Fruit fly (Drosophila melanogaster) whole organism, embryonic: ENCODE data around the gene Piezo.

ENCODE experiments used
- CG1024 ChIP-seq: fragments of 200-800 bp; sonication (Bioruptor generic); IDR thresholded peaks from 2 replicates; pipeline ENCODE4 v1.3.6; 2022; ENCODE audit warnings: missing biosample characterization, missing genetic modification characterization
- CG1647 ChIP-seq: fragments of 200-800 bp; sonication (Bioruptor generic); optimal IDR thresholded peaks from 3 replicates; lab custom pipeline; 2016; ENCODE audit warnings: missing biosample characterization, missing genetic modification characterization
- CG5180 ChIP-seq: fragments of 200-800 bp; sonication (Bioruptor generic); optimal IDR thresholded peaks from 3 replicates; lab custom pipeline; 2017; ENCODE audit warnings: missing biosample characterization, missing genetic modification characterization, mild to moderate bottlenecking, moderate library complexity, missing genetic modification reagents
- Ets97D ChIP-seq: fragments of 200-800 bp; sonication (Bioruptor generic); optimal IDR thresholded peaks from 3 replicates; lab custom pipeline; 2016; ENCODE audit warnings: missing biosample characterization, missing genetic modification characterization
- Gsc ChIP-seq: fragments of 200-800 bp; sonication (Bioruptor generic); IDR thresholded peaks from 2 replicates; pipeline ENCODE4 v1.3.6; 2022; ENCODE audit warnings: missing biosample characterization, missing genetic modification characterization
- Nf-YA ChIP-seq: fragments of 200-800 bp; sonication (Bioruptor generic); IDR thresholded peaks from 2 replicates; pipeline ENCODE4 v1.3.6; 2022; ENCODE audit warnings: missing biosample characterization, missing genetic modification characterization
- ap ChIP-seq: fragments of 200-800 bp; sonication (Bioruptor generic); IDR thresholded peaks from 2 replicates; pipeline ENCODE4 v1.3.6; 2022; ENCODE audit warnings: missing biosample characterization, missing genetic modification characterization
- cg ChIP-seq: fragments of 200-800 bp; sonication (Bioruptor generic); optimal IDR thresholded peaks from 3 replicates; lab custom pipeline; 2019; ENCODE audit warnings: missing biosample characterization, mild to moderate bottlenecking, missing genetic modification characterization, moderate library complexity
- dimm ChIP-seq: fragments of 200-800 bp; sonication (Bioruptor generic); IDR thresholded peaks from 2 replicates; pipeline ENCODE4 v1.3.6; 2022; ENCODE audit warnings: missing biosample characterization, missing genetic modification characterization
- gem ChIP-seq: fragments of 200-800 bp; sonication (Bioruptor generic); optimal IDR thresholded peaks from 2 replicates; lab custom pipeline; 2019; ENCODE audit warnings: missing biosample characterization, mild to moderate bottlenecking, missing genetic modification characterization, moderate library complexity
- grn ChIP-seq: fragments of 200-800 bp; sonication (Bioruptor generic); optimal IDR thresholded peaks from 3 replicates; lab custom pipeline; 2017; ENCODE audit warnings: missing biosample characterization, missing genetic modification characterization
- gro ChIP-seq: fragments of 200-800 bp; sonication (Bioruptor generic); optimal IDR thresholded peaks from 2 replicates; lab custom pipeline; 2016; ENCODE audit warnings: missing biosample characterization, missing genetic modification characterization
- ind ChIP-seq: fragments of 200-800 bp; sonication (Bioruptor generic); optimal IDR thresholded peaks from 3 replicates; lab custom pipeline; 2016; ENCODE audit warnings: missing biosample characterization, missing genetic modification characterization
- mirr ChIP-seq: fragments of 200-800 bp; sonication (Bioruptor generic); optimal IDR thresholded peaks from 3 replicates; lab custom pipeline; 2018; ENCODE audit warnings: missing biosample characterization, mild to moderate bottlenecking, missing genetic modification characterization
- unc-4 ChIP-seq: fragments of 200-800 bp; sonication (Bioruptor generic); IDR thresholded peaks from 2 replicates; pipeline ENCODE4 v1.3.6; 2022; ENCODE audit warnings: missing biosample characterization, missing genetic modification characterization; ENCODE audit not compliant: partially characterized antibody

The Piezo gene

dm6 chr2L:8239032-8239650, 76.3 kb downstream of the Piezo start (continued):
- no peak for TF ChIP-seq CG1024 (GFP tag; lab: Robert Waterston, UW)
- no peak for TF ChIP-seq CG5180 (GFP tag; lab: Kevin White, UChicago)
- no peak for TF ChIP-seq gem (tag; lab: Kevin White, UChicago)
- TF ChIP-seq Gsc (GFP tag; lab: Robert Waterston, UW) = no peak
- no peak for TF ChIP-seq ap (GFP tag; lab: Robert Waterston, UW)
- TF ChIP-seq gro (GFP tag; lab: Kevin White, UChicago) = peak; percentile 22
- TF ChIP-seq grn (GFP tag; lab: Kevin White, UChicago) = peak; percentile 4
- TF ChIP-seq Ets97D = no peak
- TF ChIP-seq Nf-YA = no peak
- TF ChIP-seq unc-4 = no peak
- no peak for TF ChIP-seq dimm (GFP tag; lab: Robert Waterston, UW)
- TF ChIP-seq CG1647 (GFP tag; lab: Kevin White, UChicago) = no peak
- no peak for TF ChIP-seq ind (GFP tag; lab: Kevin White, UChicago)
- peak; percentile 24 for TF ChIP-seq mirr (GFP tag; lab: Kevin White, UChicago)
- peak; percentile 79 for TF ChIP-seq cg (GFP tag; lab: Kevin White, UChicago)
